Worm (Caenorhabditis elegans): ENCODE measurements around the gene Y17G7B.22.

ce11 chrII:12076355-12076754 lies 8.5 kb downstream of the Y17G7B.22 start:
- no peak for TF ChIP-seq fkh-8 (tag; optimal IDR thresholded peaks at IDR 0.05)
- TF ChIP-seq fkh-10 (GFP tag; optimal IDR thresholded peaks at IDR 0.05), result no peak
- no peak for TF ChIP-seq lir-3 (tag; optimal IDR thresholded peaks at IDR 0.05; ENCODE audit: poor library complexity)
- TF ChIP-seq ama-1 (optimal IDR thresholded peaks at IDR 0.05), result no peak
- TF ChIP-seq unc-62 (GFP tag; optimal IDR thresholded peaks at IDR 0.05), result no peak
